Fruit fly (Drosophila melanogaster) S2 (cell line): ENCODE data around the gene CG34273.
A peak's percentile ranks its signal among the peaks of the same experiment; 100 is the strongest.

Experiments
- CG8478 ChIP-seq: fragments of >200 bp; optimal IDR thresholded peaks from 2 replicates; lab custom pipeline; 2018
- CTCF ChIP-seq, 2 experiments: fragments of >200 bp; optimal IDR thresholded peaks; 2 replicates each; lab custom pipeline; 2018

dm6 chr3R:14565065-14565977 is 48.5 kb downstream of the CG34273 start, which contains the start of gene CG14852:
- TF ChIP-seq CTCF (optimal IDR thresholded peaks at IDR 0.05; lab: Kevin White, UChicago) = peak; percentile 4 to 70
- TF ChIP-seq CG8478 (lab: Kevin White, UChicago) = no peak
